Worm (Caenorhabditis elegans) whole organism, L2 larva: ENCODE results near the gene ZC190.6.

Experiments used
- C34F6.9 ChIP-seq: fragments of 150-350 bp; optimal IDR thresholded peaks from 2 replicates; lab custom pipeline; 2014; ENCODE audit warnings: missing biosample characterization, missing genetic modification characterization
- ZK546.5 ChIP-seq: sonication (generic microtip); optimal IDR thresholded peaks from 2 replicates; lab custom pipeline; 2017; ENCODE audit warnings: missing biosample characterization, missing genetic modification characterization
- aly-2 ChIP-seq: fragments of 150-350 bp; optimal IDR thresholded peaks from 2 replicates; lab custom pipeline; 2014; ENCODE audit warnings: missing biosample characterization, missing genetic modification characterization
- blmp-1 ChIP-seq: sonication (generic microtip); optimal IDR thresholded peaks from 2 replicates; lab custom pipeline; 2017; ENCODE audit warnings: missing genetic modification characterization, mild to moderate bottlenecking, missing compliant biosample characterization, antibody characterized with exemption, moderate library complexity; ENCODE audit not compliant: insufficient read depth
- crh-2 ChIP-seq: sonication (generic microtip); optimal IDR thresholded peaks from 2 replicates; lab custom pipeline; 2017; ENCODE audit warnings: missing biosample characterization, missing genetic modification characterization
- dmd-4 ChIP-seq: sonication (generic microtip); optimal IDR thresholded peaks from 2 replicates; lab custom pipeline; 2017; ENCODE audit warnings: missing biosample characterization, missing genetic modification characterization
- egl-27 ChIP-seq: sonication (generic microtip); optimal IDR thresholded peaks from 3 replicates; lab custom pipeline; 2017; ENCODE audit warnings: missing biosample characterization, missing genetic modification reagents, missing genetic modification characterization
- gmeb-1 ChIP-seq: fragments of 150-350 bp; optimal IDR thresholded peaks from 2 replicates; lab custom pipeline; 2014; ENCODE audit warnings: missing biosample characterization, missing genetic modification characterization
- mab-5 ChIP-seq: fragments of 150-350 bp; optimal IDR thresholded peaks from 2 replicates; lab custom pipeline; 2014; ENCODE audit warnings: missing biosample characterization, missing genetic modification characterization
- nhr-23 ChIP-seq: fragments of 150-350 bp; optimal IDR thresholded peaks from 2 replicates; lab custom pipeline; 2014; ENCODE audit warnings: missing biosample characterization, missing genetic modification reagents, missing genetic modification characterization
- nhr-6 ChIP-seq: fragments of 150-350 bp; optimal IDR thresholded peaks from 2 replicates; lab custom pipeline; 2014; ENCODE audit warnings: missing biosample characterization, missing genetic modification characterization
- peb-1 ChIP-seq: fragments of 150-350 bp; optimal IDR thresholded peaks from 2 replicates; lab custom pipeline; 2014; ENCODE audit warnings: missing biosample characterization, missing genetic modification characterization
- sma-3 ChIP-seq: sonication (generic microtip); optimal IDR thresholded peaks from 2 replicates; lab custom pipeline; 2016; ENCODE audit warnings: missing genetic modification reagents, missing genetic modification characterization, missing compliant biosample characterization
- snpc-4 ChIP-seq: fragments of 150-350 bp; optimal IDR thresholded peaks from 2 replicates; lab custom pipeline; 2014; ENCODE audit warnings: missing biosample characterization, missing genetic modification characterization
- unc-55 ChIP-seq: fragments of 150-350 bp; sonication (generic microtip); optimal IDR thresholded peaks from 3 replicates; lab custom pipeline; 2014; ENCODE audit warnings: missing biosample characterization, missing genetic modification reagents, missing genetic modification characterization
- unc-62 ChIP-seq: fragments of 150-350 bp; optimal IDR thresholded peaks from 2 replicates; lab custom pipeline; 2014; ENCODE audit warnings: missing biosample characterization, missing genetic modification reagents, missing genetic modification characterization
- ztf-1 ChIP-seq: fragments of 200-800 bp; sonication (Bioruptor generic); conservative IDR thresholded peaks from 2 replicates; pipeline ENCODE4 v1.3.6; 2022; ENCODE audit warnings: missing genetic modification characterization, missing compliant biosample characterization
- ztf-11 ChIP-seq: sonication (generic microtip); optimal IDR thresholded peaks from 2 replicates; lab custom pipeline; 2017; ENCODE audit warnings: missing biosample characterization, missing genetic modification characterization
- ztf-4 ChIP-seq: fragments of 150-350 bp; optimal IDR thresholded peaks from 2 replicates; lab custom pipeline; 2014; ENCODE audit warnings: missing biosample characterization, missing genetic modification characterization

ZC190.6 gene

ce11 chrV:8627580-8627979 is 49.5 kb downstream of the ZC190.6 start:
- no peak for TF ChIP-seq ztf-11 (tag; lab: Kevin White, UChicago)
- no peak for TF ChIP-seq peb-1
- TF ChIP-seq ZK546.5, result no peak
- TF ChIP-seq mab-5, result no peak
- TF ChIP-seq dmd-4 (tag; lab: Kevin White, UChicago), result no peak
- no peak for TF ChIP-seq unc-55
- no peak for TF ChIP-seq ztf-4
- no peak for TF ChIP-seq gmeb-1 (tag; lab: Kevin White, UChicago)
- TF ChIP-seq, all 48 proteins: peak for 0

ce11 chrV:8626406-8626805 is 50.7 kb downstream of the ZC190.6 start:
- no peak for TF ChIP-seq nhr-23 (tag; lab: Kevin White, UChicago)
- TF ChIP-seq mab-5, result no peak
- TF ChIP-seq unc-62 (GFP tag; lab: Kevin White, UChicago), result no peak
- no peak for TF ChIP-seq C34F6.9 (tag; lab: Kevin White, UChicago)
- no peak for TF ChIP-seq egl-27 (tag; lab: Kevin White, UChicago)
- TF ChIP-seq nhr-6 (tag; lab: Kevin White, UChicago), result no peak
- TF ChIP-seq ztf-1 (GFP tag; lab: Robert Waterston, UW), result no peak
- TF ChIP-seq crh-2, result no peak
- TF ChIP-seq blmp-1 (tag; lab: Kevin White, UChicago), result no peak
- no peak for TF ChIP-seq aly-2 (tag; lab: Kevin White, UChicago)
- no peak for TF ChIP-seq snpc-4
- no peak for TF ChIP-seq sma-3 (GFP tag; lab: Kevin White, UChicago)
- TF ChIP-seq, all 48 proteins: peak for 0
